Worm (Caenorhabditis elegans) whole organism, L3 larva: ENCODE results near the gene T02D1.8.

Experiments used
- R02D3.7 ChIP-seq: fragments of 150-350 bp; optimal IDR thresholded peaks from 2 replicates; lab custom pipeline; 2014; ENCODE audit warnings: missing biosample characterization, missing genetic modification characterization
- ZK546.5 ChIP-seq: sonication (generic microtip); optimal IDR thresholded peaks from 2 replicates; lab custom pipeline; 2017; ENCODE audit warnings: missing biosample characterization, missing genetic modification characterization
- aly-2 ChIP-seq: fragments of 150-350 bp; optimal IDR thresholded peaks from 2 replicates; lab custom pipeline; 2014; ENCODE audit warnings: missing biosample characterization, missing genetic modification characterization
- ama-1 ChIP-seq: fragments of 150-350 bp; optimal IDR thresholded peaks from 2 replicates; lab custom pipeline; 2018
- ceh-82 ChIP-seq: fragments of 150-350 bp; optimal IDR thresholded peaks from 2 replicates; lab custom pipeline; 2014; ENCODE audit warnings: missing biosample characterization, missing genetic modification characterization
- ceh-9 ChIP-seq: sonication (generic microtip); optimal IDR thresholded peaks from 2 replicates; lab custom pipeline; 2018; ENCODE audit warnings: missing biosample characterization, missing genetic modification characterization
- egl-27 ChIP-seq: sonication (generic microtip); optimal IDR thresholded peaks from 4 replicates; lab custom pipeline; 2017; ENCODE audit warnings: missing biosample characterization, missing genetic modification reagents, missing genetic modification characterization
- elt-1 ChIP-seq: fragments of 150-350 bp; optimal IDR thresholded peaks from 2 replicates; lab custom pipeline; 2014; ENCODE audit warnings: missing biosample characterization, missing genetic modification characterization
- elt-2 ChIP-seq: sonication (generic microtip); optimal IDR thresholded peaks from 2 replicates; lab custom pipeline; 2016; ENCODE audit warnings: missing genetic modification reagents, mild to moderate bottlenecking, missing genetic modification characterization, missing compliant biosample characterization
- fkh-10 ChIP-seq: sonication (generic microtip); optimal IDR thresholded peaks from 2 replicates; lab custom pipeline; 2017; ENCODE audit warnings: missing biosample characterization, missing genetic modification reagents, missing genetic modification characterization
- hmg-11 ChIP-seq: sonication (generic microtip); optimal IDR thresholded peaks from 2 replicates; lab custom pipeline; 2016; ENCODE audit warnings: missing genetic modification characterization, missing compliant biosample characterization
- lin-15B ChIP-seq: fragments of 150-350 bp; optimal IDR thresholded peaks from 2 replicates; lab custom pipeline; 2014; ENCODE audit warnings: missing biosample characterization, missing genetic modification characterization
- lin-39 ChIP-seq: fragments of 150-350 bp; optimal IDR thresholded peaks from 2 replicates; lab custom pipeline; 2018; ENCODE audit warnings: missing biosample characterization, missing genetic modification reagents, missing genetic modification characterization
- lsy-12 ChIP-seq: sonication (generic microtip); optimal IDR thresholded peaks from 2 replicates; lab custom pipeline; 2016; ENCODE audit warnings: mild to moderate bottlenecking, missing genetic modification characterization, missing compliant biosample characterization
- mml-1 ChIP-seq: fragments of 150-350 bp; sonication (generic microtip); optimal IDR thresholded peaks from 3 replicates; lab custom pipeline; 2014; ENCODE audit warnings: missing biosample characterization, missing genetic modification characterization
- nfya-1 ChIP-seq: sonication (generic microtip); optimal IDR thresholded peaks from 2 replicates; lab custom pipeline; 2017; ENCODE audit warnings: missing genetic modification characterization, mild to moderate bottlenecking, missing compliant biosample characterization, antibody characterized with exemption, moderate library complexity; ENCODE audit not compliant: insufficient read depth
- nhr-12 ChIP-seq: fragments of 150-350 bp; optimal IDR thresholded peaks from 2 replicates; lab custom pipeline; 2014; ENCODE audit warnings: missing biosample characterization, missing genetic modification characterization
- nhr-23 ChIP-seq: fragments of 150-350 bp; optimal IDR thresholded peaks from 2 replicates; lab custom pipeline; 2014; ENCODE audit warnings: missing biosample characterization, missing genetic modification reagents, missing genetic modification characterization
- nhr-25 ChIP-seq: sonication (generic microtip); optimal IDR thresholded peaks from 2 replicates; lab custom pipeline; 2017; ENCODE audit warnings: missing biosample characterization, missing genetic modification characterization
- nhr-28 ChIP-seq: fragments of 150-350 bp; optimal IDR thresholded peaks from 2 replicates; lab custom pipeline; 2014; ENCODE audit warnings: missing biosample characterization, missing genetic modification characterization
- nhr-43 ChIP-seq: sonication (generic microtip); optimal IDR thresholded peaks from 2 replicates; lab custom pipeline; 2016; ENCODE audit warnings: mild to moderate bottlenecking, missing genetic modification characterization, missing compliant biosample characterization; ENCODE audit not compliant: poor library complexity, severe bottlenecking
- nhr-67 ChIP-seq: fragments of 150-350 bp; optimal IDR thresholded peaks from 2 replicates; lab custom pipeline; 2014; ENCODE audit warnings: missing biosample characterization, missing genetic modification characterization
- nhr-76 ChIP-seq: fragments of 150-350 bp; sonication (generic microtip); optimal IDR thresholded peaks from 5 replicates; lab custom pipeline; 2014; ENCODE audit warnings: missing biosample characterization, missing genetic modification characterization
- nhr-77 ChIP-seq: fragments of 150-350 bp; optimal IDR thresholded peaks from 2 replicates; lab custom pipeline; 2014; ENCODE audit warnings: missing biosample characterization, missing genetic modification characterization
- pha-4 ChIP-seq: fragments of 150-350 bp; optimal IDR thresholded peaks from 2 replicates; lab custom pipeline; 2014; ENCODE audit warnings: missing biosample characterization, missing genetic modification reagents, missing genetic modification characterization
- pqm-1 ChIP-seq: fragments of 150-350 bp; optimal IDR thresholded peaks from 2 replicates; lab custom pipeline; 2017; ENCODE audit warnings: missing biosample characterization, missing genetic modification characterization, inconsistent platforms
- sea-2 ChIP-seq: fragments of 150-350 bp; sonication (generic microtip); optimal IDR thresholded peaks from 4 replicates; lab custom pipeline; 2014; ENCODE audit warnings: missing biosample characterization, missing genetic modification reagents, missing genetic modification characterization
- skn-1 ChIP-seq: fragments of 150-350 bp; optimal IDR thresholded peaks from 2 replicates; lab custom pipeline; 2014; ENCODE audit warnings: missing biosample characterization, missing genetic modification characterization
- snpc-4 ChIP-seq: fragments of 150-350 bp; optimal IDR thresholded peaks from 2 replicates; lab custom pipeline; 2014; ENCODE audit warnings: missing biosample characterization, missing genetic modification characterization
- tbx-2 ChIP-seq: sonication (generic microtip); optimal IDR thresholded peaks from 2 replicates; lab custom pipeline; 2016; ENCODE audit warnings: mild to moderate bottlenecking, missing genetic modification characterization, missing compliant biosample characterization
- unc-39 ChIP-seq: sonication (generic microtip); optimal IDR thresholded peaks from 4 replicates; lab custom pipeline; 2017; ENCODE audit warnings: missing biosample characterization, missing genetic modification characterization
- unc-62 ChIP-seq: fragments of 150-350 bp; sonication (generic microtip); optimal IDR thresholded peaks from 4 replicates; lab custom pipeline; 2014; ENCODE audit warnings: missing biosample characterization, missing genetic modification reagents, missing genetic modification characterization
- ztf-4 ChIP-seq: fragments of 150-350 bp; optimal IDR thresholded peaks from 2 replicates; lab custom pipeline; 2014; ENCODE audit warnings: missing biosample characterization, missing genetic modification characterization

The T02D1.8 gene

ce11 chrIV:17399455-17399854 is 12.2 kb upstream of the T02D1.8 start, which contains the start of gene T02D1.4:
T02D1.4 (plus strand) TSS chrIV:17399755.
- TF ChIP-seq nhr-43 (tag; lab: Kevin White, UChicago) (no peak), pqm-1 (no peak), tbx-2 (tag; lab: Kevin White, UChicago) (no peak)
- TF ChIP-seq, all 47 proteins: peak for 0

ce11 chrIV:17395910-17396309 is 8.6 kb upstream of the T02D1.8 start, which contains the start of gene sru-15:
sru-15 (plus strand) TSS chrIV:17396210.
- TF ChIP-seq ZK546.5 (tag; lab: Kevin White, UChicago) (no peak), elt-1 (tag; lab: Kevin White, UChicago) (no peak), nhr-25 (tag; lab: Kevin White, UChicago) (no peak), nhr-12 (tag; lab: Kevin White, UChicago) (no peak), elt-2 (tag; lab: Kevin White, UChicago) (no peak), nhr-43 (tag; lab: Kevin White, UChicago) (no peak), unc-62 (GFP tag; lab: Kevin White, UChicago) (no peak), ceh-9 (no peak)

- TF ChIP-seq nhr-23 (tag; lab: Kevin White, UChicago) (no peak), elt-1 (tag; lab: Kevin White, UChicago) (no peak), lin-39 (tag; lab: Kevin White, UChicago) (no peak), nhr-76 (no peak), aly-2 (tag; lab: Kevin White, UChicago) (no peak)
Measured at ce11 chrIV:17383046-17383445, 4.2 kb downstream of the T02D1.8 start, which contains the start of gene C30H6.12. C30H6.12 (plus strand) TSS chrIV:17383346.

- TF ChIP-seq R02D3.7 (no peak), lsy-12 (tag; lab: Kevin White, UChicago) (no peak), ceh-9 (no peak)
Measured at ce11 chrIV:17382029-17382428, 5.3 kb downstream of the T02D1.8 start, which contains the start of gene C30H6.8. C30H6.8 (plus strand) TSS chrIV:17382329.

ce11 chrIV:17380061-17380680 is 7.1 kb downstream of the T02D1.8 start, which contains the start of the genes C30H6.9 and dlat-2:
C30H6.9 (minus strand) TSS chrIV:17380170.
dlat-2 (plus strand) TSS chrIV:17380626.
- no peak for TF ChIP-seq R02D3.7
- no peak for TF ChIP-seq nhr-25 (tag; lab: Kevin White, UChicago)
- no peak for TF ChIP-seq elt-1 (tag; lab: Kevin White, UChicago)
- peak; percentile 8 for TF ChIP-seq elt-2 (tag; lab: Kevin White, UChicago)
- TF ChIP-seq nfya-1 (tag; lab: Kevin White, UChicago), result peak; percentile 24
- TF ChIP-seq egl-27 (tag; lab: Kevin White, UChicago), result no peak
- TF ChIP-seq lin-15B (tag; lab: Kevin White, UChicago), result peak; percentile 71
- TF ChIP-seq snpc-4, result peak; percentile 43
- TF ChIP-seq unc-39, result no peak
- TF ChIP-seq nhr-67 (tag; lab: Kevin White, UChicago), result no peak
- peak; percentile 24 for TF ChIP-seq hmg-11 (tag; lab: Kevin White, UChicago)
- peak; percentile 94 for TF ChIP-seq pha-4 (tag; lab: Kevin White, UChicago)
- no peak for TF ChIP-seq ceh-82 (tag; lab: Kevin White, UChicago)

ce11 chrIV:17376127-17376526 is 11.2 kb downstream of the T02D1.8 start, which contains the start of gene haf-1:
haf-1 (plus strand) TSS chrIV:17376427.
- TF ChIP-seq nhr-43 (tag; lab: Kevin White, UChicago) (no peak), ama-1 (no peak), pha-4 (tag; lab: Kevin White, UChicago) (peak; percentile 43), nfya-1 (tag; lab: Kevin White, UChicago) (no peak), pqm-1 (peak; percentile 45)

ce11 chrIV:17371469-17371868 is 15.8 kb downstream of the T02D1.8 start, which contains the start of gene C30H6.5:
C30H6.5 (plus strand) TSS chrIV:17371769.
- no peak for TF ChIP-seq egl-27 (tag; lab: Kevin White, UChicago)
- TF ChIP-seq ztf-4 (tag; lab: Kevin White, UChicago), result no peak
- no peak for TF ChIP-seq skn-1 (tag; lab: Kevin White, UChicago)
- TF ChIP-seq nfya-1 (tag; lab: Kevin White, UChicago), result no peak
- TF ChIP-seq nhr-77 (tag; lab: Kevin White, UChicago), result no peak
- no peak for TF ChIP-seq ceh-82 (tag; lab: Kevin White, UChicago)
- TF ChIP-seq pha-4 (tag; lab: Kevin White, UChicago), result no peak
- TF ChIP-seq nhr-28 (tag; lab: Kevin White, UChicago), result no peak
- no peak for TF ChIP-seq fkh-10 (GFP tag; lab: Kevin White, UChicago)
- no peak for TF ChIP-seq sea-2 (GFP tag; lab: Kevin White, UChicago)
- TF ChIP-seq unc-39, result no peak
- TF ChIP-seq nhr-67 (tag; lab: Kevin White, UChicago), result no peak
- TF ChIP-seq mml-1 (tag; lab: Kevin White, UChicago), result no peak
- TF ChIP-seq lsy-12 (tag; lab: Kevin White, UChicago), result no peak
- no peak for TF ChIP-seq ceh-9
- TF ChIP-seq ZK546.5 (tag; lab: Kevin White, UChicago), result no peak
